1 fruit fly cellular context compared by ENCODE assay signal in the genomic region with DNA sequence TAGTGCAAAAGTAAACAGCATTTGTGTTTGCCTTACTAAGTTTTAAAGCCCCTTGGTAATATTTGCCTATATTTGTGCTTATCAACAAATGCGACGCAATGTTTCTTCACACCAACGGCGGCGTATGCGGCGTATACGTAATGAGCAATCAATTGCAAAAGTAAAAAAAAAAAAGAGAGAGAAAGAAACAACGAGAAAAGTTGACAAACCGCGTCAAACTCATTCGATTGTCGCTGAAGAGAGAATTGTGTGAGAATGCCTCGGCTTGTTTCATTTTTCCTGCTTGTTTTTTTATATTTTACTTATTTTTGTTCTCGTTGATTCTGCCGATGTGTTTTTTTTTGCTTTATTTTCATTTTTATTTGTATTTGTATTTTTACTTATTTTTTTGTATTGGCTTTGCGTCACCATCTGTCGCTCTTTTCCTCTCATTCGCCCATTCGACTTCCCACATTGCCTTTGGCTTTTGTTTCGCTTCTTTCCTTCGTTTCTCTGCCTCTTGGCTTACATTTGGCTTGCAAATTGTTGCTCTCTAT.
A peak's percentile ranks its signal among the peaks of the same experiment; 100 is the strongest.
TF ChIP-seq lines count a peak whose summit lies in the region.

No protein-coding gene starts in this region.

TF ChIP-seq in whole organism, prepupa, 60 proteins besides CTCF, POLR2A, EP300 and RAD21 (continued from another document):
- peak; percentile 5 for TF ChIP-seq Ets21C (GFP tag; optimal IDR thresholded peaks at IDR 0.05; lab: Kevin White, UChicago)
TF ChIP-seq in whole organism, prepupa: peak in this region for 54.
